Fruit fly (Drosophila melanogaster) ovary, adult (tissue): ENCODE measurements around the gene CG15385.

Source experiments
- CG17801 ChIP-seq: fragments of 200-800 bp; optimal IDR thresholded peaks from 2 replicates; lab custom pipeline; 2019; ENCODE audit warnings: missing biosample characterization, mild to moderate bottlenecking, missing genetic modification characterization, moderate library complexity; ENCODE audit not compliant: partially characterized antibody

CG15385 gene

dm6 chr2L:2184659-2185058 lies 27.7 kb downstream of the CG15385 start:
- TF ChIP-seq CG17801 (GFP tag; lab: Kevin White, UChicago) = no peak

dm6 chr2L:2184129-2184528 lies 28.2 kb downstream of the CG15385 start:
- no peak for TF ChIP-seq CG17801 (GFP tag; lab: Kevin White, UChicago)

- TF ChIP-seq CG17801 (GFP tag; lab: Kevin White, UChicago) = no peak
Measured at dm6 chr2L:2182735-2183340, 29.5 kb downstream of the CG15385 start.

- TF ChIP-seq CG17801 (GFP tag; lab: Kevin White, UChicago) = no peak
Measured at dm6 chr2L:2181971-2182643, 30.3 kb downstream of the CG15385 start.

dm6 chr2L:2180665-2181064 lies 31.7 kb downstream of the CG15385 start:
- TF ChIP-seq CG17801 (GFP tag; lab: Kevin White, UChicago) = no peak

- no peak for TF ChIP-seq CG17801 (GFP tag; lab: Kevin White, UChicago)
Measured at dm6 chr2L:2180120-2180539, 32.2 kb downstream of the CG15385 start.

dm6 chr2L:2179366-2179765 lies 33.0 kb downstream of the CG15385 start:
- TF ChIP-seq CG17801 (GFP tag; lab: Kevin White, UChicago) = no peak

dm6 chr2L:2178810-2179143 lies 33.6 kb downstream of the CG15385 start:
- TF ChIP-seq CG17801 (GFP tag; lab: Kevin White, UChicago) = no peak

dm6 chr2L:2177969-2178809 lies 34.2 kb downstream of the CG15385 start, which contains the start of gene aop:
TSS of gene aop (minus strand) at chr2L:2178754.
- peak; percentile 55 for TF ChIP-seq CG17801 (GFP tag; lab: Kevin White, UChicago)

- no peak for TF ChIP-seq CG17801 (GFP tag; lab: Kevin White, UChicago)
Measured at dm6 chr2L:2177312-2177968, 34.9 kb downstream of the CG15385 start.

dm6 chr2L:2175930-2176643 lies 36.3 kb downstream of the CG15385 start:
- peak; percentile 45 for TF ChIP-seq CG17801 (GFP tag; lab: Kevin White, UChicago)

- peak; percentile 36 for TF ChIP-seq CG17801 (GFP tag; lab: Kevin White, UChicago)
Measured at dm6 chr2L:2175090-2175830, 37.1 kb downstream of the CG15385 start.

- no peak for TF ChIP-seq CG17801 (GFP tag; lab: Kevin White, UChicago)
Measured at dm6 chr2L:2173604-2174003, 38.8 kb downstream of the CG15385 start.

- no peak for TF ChIP-seq CG17801 (GFP tag; lab: Kevin White, UChicago)
Measured at dm6 chr2L:2173191-2173590, 39.2 kb downstream of the CG15385 start.
